Fruit fly (Drosophila melanogaster): ENCODE results near the gene CG11699.

dm6 chrX:11580200-11580840 lies 9.9 kb downstream of the CG11699 start, which contains the start of gene nod:
- TF ChIP-seq CG11617 (GFP tag; optimal IDR thresholded peaks at IDR 0.05) = peak; percentile 58
- peak; percentile 15 for TF ChIP-seq pad (GFP tag; optimal IDR thresholded peaks at IDR 0.05)
- TF ChIP-seq Clk (GFP tag; optimal IDR thresholded peaks at IDR 0.05) = no peak
- TF ChIP-seq ovo (GFP tag; optimal IDR thresholded peaks at IDR 0.05) = peak; percentile 22
- no peak for TF ChIP-seq toe (GFP tag; optimal IDR thresholded peaks at IDR 0.05)

Measured in whole organism, adult.